Worm (Caenorhabditis elegans): Measurements from ENCODE around the gene lam-2.

The lam-2 gene

DNA sequence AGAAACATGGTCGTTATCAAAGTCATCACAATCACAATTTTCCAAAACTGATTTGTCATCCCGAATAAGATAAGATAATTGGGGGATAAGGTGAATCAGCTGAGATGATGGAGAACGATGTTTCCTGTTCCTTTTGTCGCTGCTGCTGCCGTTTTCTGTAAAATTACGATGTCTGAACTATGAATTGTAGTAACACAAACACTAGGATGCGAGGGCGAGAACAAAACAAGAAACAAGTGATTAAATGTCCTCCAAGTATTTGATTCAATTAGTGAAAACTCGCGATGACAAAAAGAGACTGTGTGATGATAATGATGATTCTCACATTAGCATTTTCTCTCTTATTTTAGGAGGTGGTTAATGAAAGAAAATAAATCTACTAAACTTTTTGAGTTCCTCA, 4.8 kb upstream of the lam-2 start, which contains the start of gene C54D1.7:
C54D1.7 (minus strand) TSS at position 157 of the 400 bp plus-strand sequence.
- TF ChIP-seq nhr-85 (tag), result peak; percentile 72
- TF ChIP-seq blmp-1 (tag; optimal IDR thresholded peaks at IDR 0.05), result peak; percentile 29
- no peak for TF ChIP-seq mef-2 (tag; optimal IDR thresholded peaks at IDR 0.05)
- TF ChIP-seq snpc-4 (tag; optimal IDR thresholded peaks at IDR 0.05), result no peak
- no peak for TF ChIP-seq lsy-2 (tag; optimal IDR thresholded peaks at IDR 0.05)
- no peak for TF ChIP-seq Y116A8C.19 (tag; optimal IDR thresholded peaks at IDR 0.05; ENCODE audit: borderline replicate concordance)
- no peak for TF ChIP-seq nhr-11 (tag; optimal IDR thresholded peaks at IDR 0.05)
- TF ChIP-seq vab-15 (tag; optimal IDR thresholded peaks at IDR 0.05), result no peak
- TF ChIP-seq jun-1 (tag; optimal IDR thresholded peaks at IDR 0.05), result no peak
- no peak for TF ChIP-seq C04F5.9 (tag; optimal IDR thresholded peaks at IDR 0.05)
- TF ChIP-seq elt-3 (tag; optimal IDR thresholded peaks at IDR 0.05), result peak in 1 of 6 experiments; percentile 46

- TF ChIP-seq unc-86 (tag; optimal IDR thresholded peaks at IDR 0.05) (no peak), efl-3 (GFP tag; optimal IDR thresholded peaks at IDR 0.05) (no peak), snpc-4 (tag; optimal IDR thresholded peaks at IDR 0.05) (no peak), nhr-77 (tag; optimal IDR thresholded peaks at IDR 0.05) (no peak), aha-1 (tag; optimal IDR thresholded peaks at IDR 0.05) (no peak), dpl-1 (GFP tag; optimal IDR thresholded peaks at IDR 0.05) (peak in 2 of 3 experiments; percentile 2 to 22), efl-1 (optimal IDR thresholded peaks at IDR 0.05) (peak in 1 of 2 experiments; percentile 17), efl-1 (GFP tag; optimal IDR thresholded peaks at IDR 0.05 in 1 of 2) (peak in 1 of 2 experiments; percentile 90), hlh-17 (GFP tag; optimal IDR thresholded peaks at IDR 0.05; ENCODE audit: borderline replicate concordance) (no peak), rnt-1 (tag; optimal IDR thresholded peaks at IDR 0.05) (peak; percentile 65), dsc-1 (tag; optimal IDR thresholded peaks at IDR 0.05) (peak; percentile 66), unc-130 (tag; optimal IDR thresholded peaks at IDR 0.05) (peak; percentile 44), ztf-11 (tag; optimal IDR thresholded peaks at IDR 0.05) (no peak), nhr-71 (tag; optimal IDR thresholded peaks at IDR 0.05) (peak; percentile 68), swsn-7 (tag; optimal IDR thresholded peaks at IDR 0.05) (peak; percentile 2), lin-14 (GFP tag; optimal IDR thresholded peaks at IDR 0.05) (peak; percentile 67), snu-23 (GFP tag; optimal IDR thresholded peaks at IDR 0.05) (peak; percentile 33)
These were observed 2.4 kb upstream of the lam-2 start for ce11 chrX:7153460-7153859.

DNA sequence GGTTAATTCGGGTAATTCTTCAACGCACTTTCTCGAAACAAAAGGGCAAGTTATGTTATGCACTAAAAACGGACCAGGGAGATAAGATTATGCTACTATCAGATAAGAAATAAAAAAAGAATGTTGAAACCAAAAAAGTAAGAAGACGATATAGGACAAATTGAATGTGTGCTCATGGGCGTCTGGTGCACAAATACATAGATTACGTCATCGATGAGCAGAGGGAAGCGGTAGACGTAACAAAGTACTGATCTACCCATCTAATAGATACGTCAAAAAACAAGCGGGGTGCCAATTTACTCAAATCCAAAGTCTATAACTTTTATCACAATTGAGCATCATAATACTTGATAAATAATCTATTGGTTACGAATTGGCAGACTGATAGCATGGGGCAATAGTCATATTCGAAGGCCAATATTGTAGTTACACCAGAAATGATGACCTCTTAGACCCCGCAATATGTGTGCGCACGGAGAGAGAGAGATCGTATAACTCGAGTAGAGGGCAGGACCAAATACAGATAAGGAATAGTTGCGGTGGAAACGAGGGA, 1.0 kb upstream of the lam-2 start:
- TF ChIP-seq isw-1 (GFP tag; IDR thresholded peaks at IDR 0.05), result no peak
- no peak for TF ChIP-seq efl-1 (optimal IDR thresholded peaks at IDR 0.05)
- peak in 1 of 2 experiments; percentile 87 for TF ChIP-seq efl-1 (GFP tag; optimal IDR thresholded peaks at IDR 0.05 in 1 of 2)

DNA sequence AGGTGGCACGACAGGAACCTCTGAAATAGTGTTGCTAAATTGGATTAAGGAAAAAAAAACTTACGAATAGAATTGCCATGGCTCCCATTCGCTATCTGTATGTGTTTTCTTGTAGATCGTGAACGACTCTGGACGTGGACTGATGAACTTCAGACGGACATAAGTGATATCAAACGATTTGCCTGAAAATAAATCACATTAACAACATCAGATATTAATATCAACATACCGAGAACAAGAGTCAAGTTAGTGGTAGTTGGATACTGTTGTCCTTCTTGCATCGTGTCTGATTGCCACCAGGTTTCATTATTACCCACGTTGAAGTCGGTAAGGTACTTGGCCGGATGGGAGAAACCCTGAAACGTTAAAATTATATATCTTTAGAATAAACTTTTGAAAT, 1.4 kb downstream of the lam-2 start:
- TF ChIP-seq fkh-4 (tag; optimal IDR thresholded peaks at IDR 0.05; ENCODE audit: borderline replicate concordance) (no peak), efl-1 (optimal IDR thresholded peaks at IDR 0.05) (no peak), efl-1 (GFP tag; optimal IDR thresholded peaks at IDR 0.05 in 1 of 2) (peak in 1 of 2 experiments; percentile 70), fos-1 (tag; optimal IDR thresholded peaks at IDR 0.05) (no peak)

ce11 chrX:7143515-7143914, 7.5 kb downstream of the lam-2 start, which contains the start of gene alh-10:
TSS of gene alh-10 (minus strand) at chrX:7143641.
- no peak for TF ChIP-seq efl-1 (optimal IDR thresholded peaks at IDR 0.05)
- TF ChIP-seq efl-1 (GFP tag; optimal IDR thresholded peaks at IDR 0.05 in 1 of 2), result peak in 1 of 2 experiments; percentile 54
- peak; percentile 39 for TF ChIP-seq snu-23 (GFP tag; optimal IDR thresholded peaks at IDR 0.05)
- TF ChIP-seq lin-35 (GFP tag; optimal IDR thresholded peaks at IDR 0.05), result peak in 1 of 2 experiments; percentile 26
- peak; percentile 71 for TF ChIP-seq lin-14 (GFP tag; optimal IDR thresholded peaks at IDR 0.05)
- TF ChIP-seq skn-1 (tag; optimal IDR thresholded peaks at IDR 0.05), result peak; percentile 62
- TF ChIP-seq nhr-85 (tag), result peak; percentile 76
- TF ChIP-seq egl-13 (tag; optimal IDR thresholded peaks at IDR 0.05), result no peak
- peak; percentile 47 for TF ChIP-seq nhr-20 (tag; optimal IDR thresholded peaks at IDR 0.05)
- no peak for TF ChIP-seq C34B4.2 (tag; optimal IDR thresholded peaks at IDR 0.05)
- no peak for TF ChIP-seq tbx-2 (tag; optimal IDR thresholded peaks at IDR 0.05)
- TF ChIP-seq elt-3 (tag; optimal IDR thresholded peaks at IDR 0.05), result peak in 3 of 6 experiments; percentile 14 to 57 (median 45)

All from whole organism, L1 larva.